Fruit fly (Drosophila melanogaster) whole organism, embryonic: ENCODE results near the gene ATPsynepsilonL.

Experiments used
- Antp ChIP-seq: fragments of 200-800 bp; sonication (Bioruptor generic); optimal IDR thresholded peaks from 3 replicates; lab custom pipeline; 2016; ENCODE audit warnings: missing biosample characterization, missing genetic modification characterization
- CG10321 ChIP-seq: fragments of 200-800 bp; sonication (Bioruptor generic); IDR thresholded peaks from 2 replicates; pipeline ENCODE4 v1.3.6; 2022; ENCODE audit warnings: missing biosample characterization, missing genetic modification characterization
- CG10366 ChIP-seq: fragments of 200-800 bp; sonication (Bioruptor generic); IDR thresholded peaks from 2 replicates; pipeline ENCODE4 v1.3.6; 2022; ENCODE audit warnings: missing biosample characterization, missing genetic modification characterization
- CG11093 ChIP-seq: fragments of 200-800 bp; sonication (Bioruptor generic); IDR thresholded peaks from 3 replicates; pipeline ENCODE4 v1.3.6; 2022; ENCODE audit warnings: missing biosample characterization, missing genetic modification characterization
- CG11398 ChIP-seq: fragments of 200-800 bp; sonication (Bioruptor generic); optimal IDR thresholded peaks from 2 replicates; lab custom pipeline; 2016; ENCODE audit warnings: missing biosample characterization, missing genetic modification characterization
- CG12071 ChIP-seq: fragments of 200-800 bp; sonication (Bioruptor generic); optimal IDR thresholded peaks from 3 replicates; lab custom pipeline; 2018; ENCODE audit warnings: missing biosample characterization, mild to moderate bottlenecking, missing genetic modification characterization
- CG12155 ChIP-seq: fragments of 200-800 bp; sonication (Bioruptor generic); optimal IDR thresholded peaks from 3 replicates; lab custom pipeline; 2016; ENCODE audit warnings: missing biosample characterization, missing genetic modification characterization
- CG12236 ChIP-seq: fragments of 200-800 bp; sonication (Bioruptor generic); optimal IDR thresholded peaks from 2 replicates; lab custom pipeline; 2016; ENCODE audit warnings: missing biosample characterization, missing genetic modification characterization
- CG12744 ChIP-seq: fragments of 200-800 bp; sonication (Bioruptor generic); optimal IDR thresholded peaks from 2 replicates; lab custom pipeline; 2016; ENCODE audit warnings: missing biosample characterization, missing genetic modification characterization
- CG14667 ChIP-seq: fragments of 200-800 bp; sonication (Bioruptor generic); IDR thresholded peaks from 2 replicates; pipeline ENCODE4 v1.3.6; 2022; ENCODE audit warnings: missing biosample characterization, missing genetic modification characterization
- CG14965 ChIP-seq: fragments of 200-800 bp; sonication (Bioruptor generic); optimal IDR thresholded peaks from 2 replicates; lab custom pipeline; 2016; ENCODE audit warnings: missing biosample characterization, missing genetic modification characterization, borderline replicate concordance
- CG15514 ChIP-seq: fragments of 200-800 bp; sonication (Bioruptor generic); optimal IDR thresholded peaks from 3 replicates; lab custom pipeline; 2017; ENCODE audit warnings: missing biosample characterization, missing genetic modification characterization, mild to moderate bottlenecking, moderate library complexity, missing genetic modification reagents
- CG16863 ChIP-seq: fragments of 200-800 bp; sonication (Bioruptor generic); optimal IDR thresholded peaks from 3 replicates; lab custom pipeline; 2016; ENCODE audit warnings: missing biosample characterization, missing genetic modification characterization
- CG17359 ChIP-seq: fragments of 200-800 bp; sonication (Bioruptor generic); optimal IDR thresholded peaks from 3 replicates; lab custom pipeline; 2018; ENCODE audit warnings: missing biosample characterization, mild to moderate bottlenecking, missing genetic modification characterization, moderate library complexity
- CG17385 ChIP-seq: fragments of 200-800 bp; sonication (Bioruptor generic); optimal IDR thresholded peaks from 3 replicates; lab custom pipeline; 2018; ENCODE audit warnings: missing biosample characterization, mild to moderate bottlenecking, missing genetic modification characterization
- CG17912 ChIP-seq: fragments of 200-800 bp; sonication (Bioruptor generic); optimal IDR thresholded peaks from 2 replicates; lab custom pipeline; 2018; ENCODE audit warnings: missing biosample characterization, mild to moderate bottlenecking, missing genetic modification characterization
- CG18262 ChIP-seq: fragments of 200-800 bp; optimal IDR thresholded peaks from 3 replicates; lab custom pipeline; 2019; ENCODE audit warnings: missing biosample characterization, mild to moderate bottlenecking, missing genetic modification characterization, moderate library complexity
- CG2712 ChIP-seq: fragments of 200-800 bp; optimal IDR thresholded peaks from 3 replicates; lab custom pipeline; 2019; ENCODE audit warnings: missing biosample characterization, mild to moderate bottlenecking, missing genetic modification characterization, moderate library complexity
- CG3163 ChIP-seq: fragments of 200-800 bp; sonication (Bioruptor generic); optimal IDR thresholded peaks from 3 replicates; lab custom pipeline; 2016; ENCODE audit warnings: missing biosample characterization, missing genetic modification characterization
- CG34376 ChIP-seq: fragments of 200-800 bp; sonication (Bioruptor generic); optimal IDR thresholded peaks from 2 replicates; lab custom pipeline; 2018; ENCODE audit warnings: missing biosample characterization, mild to moderate bottlenecking, missing genetic modification characterization
- CG34422 ChIP-seq: fragments of 200-800 bp; sonication (Bioruptor generic); IDR thresholded peaks from 3 replicates; pipeline ENCODE4 v1.3.6; 2022; ENCODE audit warnings: missing biosample characterization, missing genetic modification characterization
- CG3838 ChIP-seq: fragments of 200-800 bp; sonication (Bioruptor generic); optimal IDR thresholded peaks from 3 replicates; lab custom pipeline; 2016; ENCODE audit warnings: missing biosample characterization, missing genetic modification characterization
- CG4360 ChIP-seq: fragments of 200-800 bp; sonication (Bioruptor generic); IDR thresholded peaks from 2 replicates; pipeline ENCODE4 v1.3.6; 2022; ENCODE audit warnings: missing biosample characterization, missing genetic modification characterization
- CG5180 ChIP-seq: fragments of 200-800 bp; sonication (Bioruptor generic); optimal IDR thresholded peaks from 3 replicates; lab custom pipeline; 2017; ENCODE audit warnings: missing biosample characterization, missing genetic modification characterization, mild to moderate bottlenecking, moderate library complexity, missing genetic modification reagents
- CG5953 ChIP-seq: fragments of 200-800 bp; sonication (Bioruptor generic); IDR thresholded peaks from 2 replicates; pipeline ENCODE4 v1.3.6; 2022; ENCODE audit warnings: missing biosample characterization, missing genetic modification characterization
- CG6654 ChIP-seq: fragments of 200-800 bp; sonication (Bioruptor generic); optimal IDR thresholded peaks from 2 replicates; lab custom pipeline; 2017; ENCODE audit warnings: missing biosample characterization, mild to moderate bottlenecking, missing genetic modification characterization
- CG7556 ChIP-seq: fragments of 200-800 bp; sonication (Bioruptor generic); optimal IDR thresholded peaks from 2 replicates; lab custom pipeline; 2017; ENCODE audit warnings: missing biosample characterization, mild to moderate bottlenecking, missing genetic modification characterization
- CG8290 ChIP-seq, 3 experiments: fragments of 200-800 bp; sonication (Bioruptor generic); optimal IDR thresholded peaks; 2 replicates each; lab custom pipeline; 2016 to 2019; ENCODE audit warnings: missing biosample characterization in 3 of 3, missing genetic modification characterization in 3 of 3, mild to moderate bottlenecking in 2 of 3, moderate library complexity in 1 of 3
- CG8478 ChIP-seq: fragments of >200 bp; optimal IDR thresholded peaks from 2 replicates; lab custom pipeline; 2018
- CkIIα-i1 ChIP-seq: fragments of 200-800 bp; sonication (Bioruptor generic); IDR thresholded peaks from 2 replicates; pipeline ENCODE4 v1.3.6; 2022; ENCODE audit warnings: missing biosample characterization, missing genetic modification characterization
- D19A ChIP-seq: fragments of 200-800 bp; optimal IDR thresholded peaks from 3 replicates; lab custom pipeline; 2019; ENCODE audit warnings: missing biosample characterization, mild to moderate bottlenecking, missing genetic modification characterization, moderate library complexity
- Dp ChIP-seq: fragments of 200-800 bp; sonication (Bioruptor generic); optimal IDR thresholded peaks from 2 replicates; lab custom pipeline; 2018; ENCODE audit warnings: missing biosample characterization, mild to moderate bottlenecking, missing genetic modification characterization, moderate library complexity
- Fer3 ChIP-seq: fragments of 200-800 bp; sonication (Bioruptor generic); optimal IDR thresholded peaks from 2 replicates; lab custom pipeline; 2018; ENCODE audit warnings: missing biosample characterization, mild to moderate bottlenecking, missing genetic modification characterization, moderate library complexity
- HLH3B ChIP-seq: fragments of 200-800 bp; sonication (Bioruptor generic); IDR thresholded peaks from 2 replicates; pipeline ENCODE4 v1.3.6; 2022; ENCODE audit warnings: missing biosample characterization, missing genetic modification characterization
- MBD-R2 ChIP-seq: fragments of 200-800 bp; sonication (Bioruptor generic); IDR thresholded peaks from 2 replicates; pipeline ENCODE4 v1.3.6; 2022; ENCODE audit warnings: missing biosample characterization, missing genetic modification characterization
- Mad ChIP-seq: fragments of 200-800 bp; sonication (Bioruptor generic); optimal IDR thresholded peaks from 2 replicates; lab custom pipeline; 2016; ENCODE audit warnings: missing biosample characterization, missing genetic modification characterization
- Sox100B ChIP-seq: fragments of 200-800 bp; sonication (Bioruptor generic); optimal IDR thresholded peaks from 3 replicates; lab custom pipeline; 2018; ENCODE audit warnings: missing biosample characterization, mild to moderate bottlenecking, missing genetic modification characterization
- Sox102F ChIP-seq: fragments of 200-800 bp; sonication (Bioruptor generic); optimal IDR thresholded peaks from 2 replicates; lab custom pipeline; 2018; ENCODE audit warnings: missing biosample characterization, mild to moderate bottlenecking, missing genetic modification characterization, moderate library complexity
- Vsx1 ChIP-seq: fragments of 200-800 bp; sonication (Bioruptor generic); optimal IDR thresholded peaks from 2 replicates; lab custom pipeline; 2017; ENCODE audit warnings: missing biosample characterization, mild to moderate bottlenecking, missing genetic modification characterization, missing genetic modification reagents
- chn ChIP-seq: fragments of 200-800 bp; sonication (Bioruptor generic); optimal IDR thresholded peaks from 2 replicates; lab custom pipeline; 2016; ENCODE audit warnings: missing biosample characterization, missing genetic modification characterization
- dimm ChIP-seq: fragments of 200-800 bp; sonication (Bioruptor generic); IDR thresholded peaks from 2 replicates; pipeline ENCODE4 v1.3.6; 2022; ENCODE audit warnings: missing biosample characterization, missing genetic modification characterization
- esg ChIP-seq: fragments of 200-800 bp; sonication (Bioruptor generic); conservative IDR thresholded peaks from 2 replicates; pipeline ENCODE4 v1.3.6; 2022; ENCODE audit warnings: missing biosample characterization, missing genetic modification characterization
- lmd ChIP-seq: fragments of 200-800 bp; sonication (Bioruptor generic); IDR thresholded peaks from 2 replicates; pipeline ENCODE4 v1.3.6; 2022; ENCODE audit warnings: missing biosample characterization, missing genetic modification characterization
- pros ChIP-seq: fragments of 200-800 bp; sonication (Bioruptor generic); optimal IDR thresholded peaks from 3 replicates; lab custom pipeline; 2019; ENCODE audit warnings: missing biosample characterization, mild to moderate bottlenecking, missing genetic modification characterization, moderate library complexity
- psq ChIP-seq: fragments of 200-800 bp; sonication (Bioruptor generic); optimal IDR thresholded peaks from 2 replicates; lab custom pipeline; 2017; ENCODE audit warnings: missing biosample characterization, missing genetic modification characterization
- row ChIP-seq: fragments of 200-800 bp; sonication (Bioruptor generic); IDR thresholded peaks from 3 replicates; pipeline ENCODE4 v1.3.6; 2022; ENCODE audit warnings: missing biosample characterization, missing genetic modification characterization
- slbo ChIP-seq: fragments of 200-800 bp; sonication (Bioruptor generic); IDR thresholded peaks from 2 replicates; pipeline ENCODE4 v1.3.6; 2022; ENCODE audit warnings: missing biosample characterization, missing genetic modification characterization
- sob ChIP-seq: fragments of 200-800 bp; sonication (Bioruptor generic); IDR thresholded peaks from 2 replicates; pipeline ENCODE4 v1.3.6; 2022; ENCODE audit warnings: missing biosample characterization, missing genetic modification characterization
- unpg ChIP-seq: fragments of 200-800 bp; sonication (Bioruptor generic); optimal IDR thresholded peaks from 3 replicates; lab custom pipeline; 2018; ENCODE audit warnings: missing biosample characterization, mild to moderate bottlenecking, missing genetic modification characterization, moderate library complexity
- zfh2 ChIP-seq: fragments of 200-800 bp; sonication (Bioruptor generic); optimal IDR thresholded peaks from 2 replicates; lab custom pipeline; 2016; ENCODE audit warnings: missing biosample characterization, missing genetic modification characterization

Gene ATPsynepsilonL

DNA sequence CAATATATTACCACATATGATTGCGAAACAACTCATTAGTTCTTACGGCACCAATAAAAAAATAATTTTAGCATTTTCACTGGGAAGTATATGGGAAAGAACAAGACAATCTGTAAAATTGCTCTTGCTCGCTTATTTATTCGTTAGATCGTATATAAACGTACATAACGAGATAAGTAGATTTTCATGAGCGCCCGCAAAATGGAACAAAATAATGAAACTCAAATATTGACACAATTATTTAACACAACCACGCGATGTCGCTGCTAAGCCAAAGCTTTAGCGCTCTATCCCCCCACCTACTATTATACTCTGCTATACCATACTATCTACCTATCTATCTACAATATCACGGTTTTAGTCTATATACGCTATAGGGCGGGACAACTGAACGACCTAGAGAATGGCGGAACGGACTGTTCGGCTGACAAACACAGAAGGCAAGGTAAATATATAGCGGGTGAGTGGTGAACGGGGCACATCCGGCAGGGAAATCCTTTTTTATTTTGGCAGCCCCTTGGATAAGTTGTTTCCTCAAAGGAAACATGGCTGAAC, 9.5 kb downstream of the ATPsynepsilonL start (continued):
- TF ChIP-seq Sox100B (GFP tag; lab: Kevin White, UChicago): peak; percentile 1
- no peak for TF ChIP-seq pros
- TF ChIP-seq esg (GFP tag; lab: Robert Waterston, UW): no peak
- TF ChIP-seq CG7556 (GFP tag; lab: Kevin White, UChicago): no peak
- no peak for TF ChIP-seq MBD-R2 (GFP tag; lab: Robert Waterston, UW)
- TF ChIP-seq CG14667 (GFP tag; lab: Robert Waterston, UW): no peak
- TF ChIP-seq CG11398 (GFP tag; lab: Kevin White, UChicago): no peak
- TF ChIP-seq CG14965: no peak
- TF ChIP-seq Fer3 (tag; lab: Kevin White, UChicago): peak; percentile 8
- TF ChIP-seq CG8290 (GFP tag; optimal IDR thresholded peaks at IDR 0.05; lab: Kevin White, UChicago): no peak
- TF ChIP-seq CG8290 (tag; optimal IDR thresholded peaks at IDR 0.05; lab: Kevin White, UChicago): peak in 1 of 2 experiments; percentile 22
- TF ChIP-seq CG16863 (GFP tag; lab: Kevin White, UChicago): no peak
- TF ChIP-seq CkIIα-i1 (GFP tag; lab: Robert Waterston, UW): no peak
- TF ChIP-seq sob (GFP tag; lab: Robert Waterston, UW): no peak
- no peak for TF ChIP-seq CG12236 (GFP tag; lab: Kevin White, UChicago)
- no peak for TF ChIP-seq CG3163 (GFP tag; lab: Kevin White, UChicago)
- peak; percentile 35 for TF ChIP-seq CG34376 (GFP tag; lab: Kevin White, UChicago)
- TF ChIP-seq Mad (GFP tag; lab: Kevin White, UChicago): no peak
- no peak for TF ChIP-seq Sox102F
- no peak for TF ChIP-seq CG12744
- peak; percentile 5 for TF ChIP-seq CG12071
- no peak for TF ChIP-seq CG10366 (GFP tag; lab: Robert Waterston, UW)
- TF ChIP-seq CG17385 (GFP tag; lab: Kevin White, UChicago): peak; percentile 0
- TF ChIP-seq CG15514: peak; percentile 16
- no peak for TF ChIP-seq HLH3B
- TF ChIP-seq lmd (GFP tag; lab: Robert Waterston, UW): no peak

DNA sequence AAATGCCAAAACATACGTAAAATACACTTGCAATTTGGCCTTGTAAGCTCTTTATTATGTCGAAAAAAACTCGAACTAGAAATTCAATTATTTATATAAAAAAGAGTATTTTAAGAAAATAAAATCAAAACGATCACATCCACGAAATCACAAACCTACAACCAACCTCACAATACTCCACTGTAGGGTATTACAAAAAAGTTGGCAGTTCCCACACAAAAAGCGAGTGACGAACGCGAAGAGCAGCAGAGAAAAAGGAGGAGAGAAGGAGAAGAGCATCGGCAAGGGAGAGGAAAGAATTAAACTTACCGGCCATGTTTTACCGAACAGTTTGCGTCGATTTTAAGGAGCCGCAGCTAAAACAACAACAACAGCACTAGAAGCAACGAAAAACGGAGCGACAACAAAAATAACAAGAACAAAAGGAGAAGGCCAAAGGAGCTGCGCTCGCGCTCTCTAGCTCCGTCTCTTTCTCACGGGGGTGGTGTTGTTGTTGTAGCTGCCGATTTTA, 11.4 kb downstream of the ATPsynepsilonL start:
- TF ChIP-seq CG8478 (lab: Kevin White, UChicago): no peak
- no peak for TF ChIP-seq CG17912
- TF ChIP-seq row (GFP tag; lab: Robert Waterston, UW): peak; percentile 48; the same call in 2 of the 3 replicates
- peak; percentile 64 for TF ChIP-seq CG10321 (GFP tag; lab: Robert Waterston, UW)
- no peak for TF ChIP-seq Antp (GFP tag; lab: Kevin White, UChicago)
- TF ChIP-seq pros: peak; percentile 93
- no peak for TF ChIP-seq CG11093 (GFP tag; lab: Robert Waterston, UW)
- no peak for TF ChIP-seq CG3838 (GFP tag; lab: Kevin White, UChicago)
- TF ChIP-seq CG5953 (GFP tag; lab: Robert Waterston, UW): 0 out of 2 replicates have a peak, but pooled peaks have one; percentile 12
- no peak for TF ChIP-seq zfh2 (GFP tag; lab: Kevin White, UChicago)
- TF ChIP-seq CG4360 (GFP tag; lab: Robert Waterston, UW): peak; percentile 99
- TF ChIP-seq CG3163 (GFP tag; lab: Kevin White, UChicago): peak; percentile 18
- TF ChIP-seq Fer3 (tag; lab: Kevin White, UChicago): no peak
- TF ChIP-seq dimm: no peak
- no peak for TF ChIP-seq CG6654 (GFP tag; lab: Kevin White, UChicago)
- no peak for TF ChIP-seq CG5180 (GFP tag; lab: Kevin White, UChicago)
- TF ChIP-seq unpg (GFP tag; lab: Kevin White, UChicago): peak; percentile 28
- 0 out of 2 replicates have a peak, but pooled peaks have one; percentile 26 for TF ChIP-seq slbo (GFP tag; lab: Robert Waterston, UW)
- peak; percentile 50 for TF ChIP-seq psq (GFP tag; lab: Kevin White, UChicago)
- TF ChIP-seq CG17359 (tag; lab: Kevin White, UChicago): peak; percentile 26
- peak; percentile 31 for TF ChIP-seq Vsx1
- peak; percentile 12 for TF ChIP-seq CG18262 (tag; lab: Kevin White, UChicago)
- no peak for TF ChIP-seq chn (GFP tag; lab: Kevin White, UChicago)
- peak; percentile 84 for TF ChIP-seq D19A (tag; lab: Kevin White, UChicago)
- no peak for TF ChIP-seq CG34422 (GFP tag; lab: Robert Waterston, UW)
- TF ChIP-seq CG12155 (GFP tag; lab: Kevin White, UChicago): peak; percentile 23
- peak; percentile 20 for TF ChIP-seq CG2712 (tag; lab: Kevin White, UChicago)
- peak; percentile 36 for TF ChIP-seq Dp
